Fruit fly (Drosophila melanogaster) whole organism, embryonic: Measurements from ENCODE around the gene lectin-28C.

Experiments
- CG7963 ChIP-seq: fragments of 200-800 bp; sonication (Bioruptor generic); IDR thresholded peaks from 3 replicates; pipeline ENCODE4 v1.3.6; 2022; ENCODE audit warnings: missing biosample characterization, missing genetic modification characterization; ENCODE audit not compliant: partially characterized antibody
- gsb ChIP-seq: fragments of 200-800 bp; sonication (Bioruptor generic); IDR thresholded peaks from 2 replicates; pipeline ENCODE4 v1.3.6; 2022; ENCODE audit warnings: missing biosample characterization, missing genetic modification characterization

dm6 chr2L:7820851-7821250 lies 36.0 kb upstream of the lectin-28C start, which contains the start of gene CG7115:
- TF ChIP-seq gsb: no peak
- no peak for TF ChIP-seq CG7963
